Worm (Caenorhabditis elegans): ENCODE measurements around the gene srj-21.

- no peak for TF ChIP-seq lsy-2 (tag; optimal IDR thresholded peaks at IDR 0.05)
- no peak for TF ChIP-seq nhr-237 (tag; optimal IDR thresholded peaks at IDR 0.05)
- TF ChIP-seq pha-4 (tag; optimal IDR thresholded peaks at IDR 0.05): no peak
- peak; percentile 98 for TF ChIP-seq unc-62 (GFP tag; optimal IDR thresholded peaks at IDR 0.05)
- no peak for TF ChIP-seq snpc-4 (tag; optimal IDR thresholded peaks at IDR 0.05)
- TF ChIP-seq ztf-11 (tag; optimal IDR thresholded peaks at IDR 0.05): no peak
- TF ChIP-seq blmp-1 (tag; optimal IDR thresholded peaks at IDR 0.05): no peak
- no peak for TF ChIP-seq nhr-76 (tag; optimal IDR thresholded peaks at IDR 0.05)
- no peak for TF ChIP-seq ceh-39 (tag; optimal IDR thresholded peaks at IDR 0.05)
- peak; percentile 59 for TF ChIP-seq mab-5 (tag; optimal IDR thresholded peaks at IDR 0.05)
Measured at ce11 chrV:10727651-10728050, 17.5 kb upstream of the srj-21 start.
